Worm (Caenorhabditis elegans) whole organism, midembryonic: ENCODE data around the gene Y49F6B.20.

Source experiments
- flt-1 ChIP-seq: fragments of 200-800 bp; sonication (Bioruptor generic); IDR thresholded peaks from 2 replicates; pipeline ENCODE4 v1.3.6; 2022; ENCODE audit warnings: missing genetic modification characterization, missing compliant biosample characterization
- tab-1 ChIP-seq: fragments of 200-800 bp; sonication (Bioruptor generic); IDR thresholded peaks from 2 replicates; pipeline ENCODE4 v1.3.6; 2022; ENCODE audit warnings: missing genetic modification characterization, missing compliant biosample characterization

ce11 chrII:3425433-3425832 lies 45.0 kb downstream of the Y49F6B.20 start, which contains the start of gene nep-11:
- no peak for TF ChIP-seq flt-1 (GFP tag; lab: Robert Waterston, UW)
- no peak for TF ChIP-seq tab-1 (GFP tag; lab: Robert Waterston, UW)
